Worm (Caenorhabditis elegans) whole organism, young adult: ENCODE results near the gene nhr-104.

Experiments used
- B0019.2 ChIP-seq: fragments of 200-800 bp; sonication (Bioruptor generic); conservative IDR thresholded peaks from 2 replicates; pipeline ENCODE4 v1.3.6; 2022; ENCODE audit warnings: missing genetic modification reagents, missing genetic modification characterization, missing compliant biosample characterization
- B0035.1 ChIP-seq: sonication (generic microtip); optimal IDR thresholded peaks from 2 replicates; lab custom pipeline; 2016; ENCODE audit warnings: missing genetic modification characterization, mild to moderate bottlenecking, missing compliant biosample characterization, missing genotype, missing genetic modification reagents
- C06A6.2 ChIP-seq: fragments of 200-800 bp; sonication (Bioruptor generic); conservative IDR thresholded peaks from 2 replicates; pipeline ENCODE4 v1.3.6; 2022; ENCODE audit warnings: missing genetic modification characterization, missing compliant biosample characterization
- F22D6.2 ChIP-seq: sonication (generic microtip); optimal IDR thresholded peaks from 2 replicates; lab custom pipeline; 2016; ENCODE audit warnings: mild to moderate bottlenecking, missing genetic modification characterization, missing compliant biosample characterization
- F37B4.10 ChIP-seq: fragments of 200-800 bp; sonication (Bioruptor generic); IDR thresholded peaks from 2 replicates; pipeline ENCODE4 v1.3.6; 2022; ENCODE audit warnings: missing genetic modification characterization, missing compliant biosample characterization
- F57A8.1 ChIP-seq: fragments of 200-800 bp; sonication (Bioruptor generic); optimal IDR thresholded peaks from 2 replicates; lab custom pipeline; 2018; ENCODE audit warnings: mild to moderate bottlenecking, missing genetic modification characterization, moderate library complexity, missing compliant biosample characterization
- F57C9.4 ChIP-seq: sonication (generic microtip); optimal IDR thresholded peaks from 2 replicates; lab custom pipeline; 2017; ENCODE audit warnings: mild to moderate bottlenecking, missing genetic modification characterization, missing compliant biosample characterization
- T26A5.8 ChIP-seq: sonication (generic microtip); optimal IDR thresholded peaks from 2 replicates; lab custom pipeline; 2016; ENCODE audit warnings: missing genetic modification characterization, missing compliant biosample characterization
- Y79H2A.3 ChIP-seq: fragments of 200-800 bp; sonication (Bioruptor generic); conservative IDR thresholded peaks from 2 replicates; pipeline ENCODE4 v1.3.6; 2022; ENCODE audit warnings: missing genetic modification reagents, missing genetic modification characterization, missing compliant biosample characterization
- ama-1 ChIP-seq, 3 experiments: fragments of 150-350 bp in 1 of 3; sonication (generic microtip) in 2 of 3; optimal IDR thresholded peaks; 2 replicates each; lab custom pipeline; 2014 to 2018; ENCODE audit warnings: missing biosample characterization in 2 of 3, missing genetic modification characterization in 2 of 3, missing genetic modification reagents in 2 of 3
- aptf-2 ChIP-seq: fragments of 200-800 bp; sonication (Bioruptor generic); conservative IDR thresholded peaks from 2 replicates; pipeline ENCODE4 v1.3.6; 2022; ENCODE audit warnings: missing genetic modification reagents, missing genetic modification characterization, missing compliant biosample characterization
- aptf-3 ChIP-seq: fragments of 200-800 bp; sonication (Bioruptor generic); IDR thresholded peaks from 2 replicates; pipeline ENCODE4 v1.3.6; 2022; ENCODE audit warnings: missing genetic modification characterization, missing compliant biosample characterization
- atf-7 ChIP-seq: sonication (generic microtip); optimal IDR thresholded peaks from 2 replicates; lab custom pipeline; 2017; ENCODE audit warnings: mild to moderate bottlenecking, missing genetic modification characterization, missing compliant biosample characterization
- athp-1 ChIP-seq: sonication (generic microtip); optimal IDR thresholded peaks from 2 replicates; lab custom pipeline; 2017; ENCODE audit warnings: mild to moderate bottlenecking, missing genetic modification characterization, missing compliant biosample characterization
- attf-6 ChIP-seq: fragments of 200-800 bp; sonication (Bioruptor generic); IDR thresholded peaks from 2 replicates; pipeline ENCODE4 v1.3.6; 2022; ENCODE audit warnings: missing genetic modification reagents, missing genetic modification characterization, missing compliant biosample characterization
- ccch-3 ChIP-seq: fragments of 200-800 bp; sonication (Bioruptor generic); optimal IDR thresholded peaks from 2 replicates; lab custom pipeline; 2018; ENCODE audit warnings: mild to moderate bottlenecking, missing genetic modification characterization, missing compliant biosample characterization
- ceh-100 ChIP-seq: fragments of 200-800 bp; sonication (Bioruptor generic); IDR thresholded peaks from 2 replicates; pipeline ENCODE4 v1.3.6; 2022; ENCODE audit warnings: missing genetic modification reagents, missing genetic modification characterization, missing compliant biosample characterization
- ceh-27 ChIP-seq: fragments of 200-800 bp; sonication (Bioruptor generic); optimal IDR thresholded peaks from 2 replicates; lab custom pipeline; 2018; ENCODE audit warnings: mild to moderate bottlenecking, missing genetic modification characterization, moderate library complexity, missing compliant biosample characterization
- ceh-79 ChIP-seq: sonication (generic microtip); optimal IDR thresholded peaks from 2 replicates; lab custom pipeline; 2017; ENCODE audit warnings: mild to moderate bottlenecking, missing genetic modification characterization, missing compliant biosample characterization
- dox-1 ChIP-seq: fragments of 200-800 bp; sonication (Bioruptor generic); IDR thresholded peaks from 2 replicates; pipeline ENCODE4 v1.3.6; 2022; ENCODE audit warnings: missing genetic modification reagents, missing genetic modification characterization, missing compliant biosample characterization
- dpff-1 ChIP-seq: sonication (generic microtip); optimal IDR thresholded peaks from 2 replicates; lab custom pipeline; 2017; ENCODE audit warnings: mild to moderate bottlenecking, missing genetic modification characterization, missing compliant biosample characterization
- efl-1 ChIP-seq: fragments of 150-350 bp; optimal IDR thresholded peaks from 2 replicates; lab custom pipeline; 2014; ENCODE audit warnings: missing biosample characterization, missing genetic modification reagents, missing genetic modification characterization
- egl-44 ChIP-seq: fragments of 200-800 bp; sonication (Bioruptor generic); IDR thresholded peaks from 2 replicates; pipeline ENCODE4 v1.3.6; 2022; ENCODE audit warnings: missing genetic modification reagents, missing genetic modification characterization, missing compliant biosample characterization
- egrh-3 ChIP-seq: fragments of 200-800 bp; sonication (Bioruptor generic); IDR thresholded peaks from 2 replicates; pipeline ENCODE4 v1.3.6; 2022; ENCODE audit warnings: missing genetic modification reagents, missing genetic modification characterization, missing compliant biosample characterization
- gei-17 ChIP-seq: fragments of 200-800 bp; sonication (Bioruptor generic); optimal IDR thresholded peaks from 2 replicates; lab custom pipeline; 2018; ENCODE audit warnings: mild to moderate bottlenecking, missing genetic modification characterization, missing compliant biosample characterization
- hrde-1 ChIP-seq: sonication (generic microtip); optimal IDR thresholded peaks from 2 replicates; lab custom pipeline; 2016; ENCODE audit warnings: missing genetic modification characterization, mild to moderate bottlenecking, missing compliant biosample characterization, moderate library complexity, missing genotype, missing genetic modification reagents, borderline replicate concordance
- lag-1 ChIP-seq: fragments of 200-800 bp; sonication (Bioruptor generic); IDR thresholded peaks from 2 replicates; pipeline ENCODE4 v1.3.6; 2022; ENCODE audit warnings: missing genetic modification reagents, missing genetic modification characterization, missing compliant biosample characterization
- let-526 ChIP-seq: fragments of 200-800 bp; sonication (Bioruptor generic); IDR thresholded peaks from 2 replicates; pipeline ENCODE4 v1.3.6; 2022; ENCODE audit warnings: missing genetic modification reagents, missing genetic modification characterization, missing compliant biosample characterization
- let-607 ChIP-seq, 2 experiments: fragments of 200-800 bp in 1 of 2; sonication (Bioruptor generic) in 1 of 2; sonication (generic microtip) in 1 of 2; optimal IDR thresholded peaks; 2 replicates each; lab custom pipeline; 2016 to 2018; ENCODE audit warnings: mild to moderate bottlenecking in 2 of 2, missing compliant biosample characterization in 2 of 2, missing genetic modification characterization in 2 of 2, moderate library complexity in 2 of 2, missing genotype in 1 of 2
- lir-1 ChIP-seq: fragments of 200-800 bp; sonication (Bioruptor generic); conservative IDR thresholded peaks from 2 replicates; pipeline ENCODE4 v1.3.6; 2022; ENCODE audit warnings: missing genetic modification reagents, missing genetic modification characterization, missing compliant biosample characterization
- madf-3 ChIP-seq: fragments of 200-800 bp; sonication (Bioruptor generic); IDR thresholded peaks from 2 replicates; pipeline ENCODE4 v1.3.6; 2022; ENCODE audit warnings: missing genetic modification reagents, missing genetic modification characterization, missing compliant biosample characterization
- madf-6 ChIP-seq: fragments of 200-800 bp; sonication (Bioruptor generic); IDR thresholded peaks from 2 replicates; pipeline ENCODE4 v1.3.6; 2022; ENCODE audit warnings: missing genetic modification reagents, missing genetic modification characterization, missing compliant biosample characterization
- mes-4 ChIP-seq: sonication (generic microtip); optimal IDR thresholded peaks from 2 replicates; lab custom pipeline; 2016; ENCODE audit warnings: missing genotype, missing genetic modification characterization, missing compliant biosample characterization
- mxl-1 ChIP-seq: sonication (generic microtip); optimal IDR thresholded peaks from 2 replicates; lab custom pipeline; 2016; ENCODE audit warnings: missing genetic modification characterization, missing compliant biosample characterization
- nfyb-1 ChIP-seq: fragments of 200-800 bp; sonication (Bioruptor generic); IDR thresholded peaks from 2 replicates; pipeline ENCODE4 v1.3.6; 2022; ENCODE audit warnings: missing genetic modification reagents, missing genetic modification characterization, missing compliant biosample characterization
- nhr-27 ChIP-seq: fragments of 200-800 bp; sonication (Bioruptor generic); optimal IDR thresholded peaks from 2 replicates; lab custom pipeline; 2018; ENCODE audit warnings: mild to moderate bottlenecking, missing genetic modification characterization, moderate library complexity, missing compliant biosample characterization
- nhr-80 ChIP-seq: sonication (generic microtip); optimal IDR thresholded peaks from 2 replicates; lab custom pipeline; 2016; ENCODE audit warnings: missing genetic modification characterization, missing compliant biosample characterization
- rpc-1 ChIP-seq, 2 experiments: fragments of 150-350 bp in 1 of 2; sonication (generic microtip) in 1 of 2; optimal IDR thresholded peaks; 2 replicates each; lab custom pipeline; 2014 to 2018; ENCODE audit warnings: missing biosample characterization in 1 of 2, missing genetic modification characterization in 1 of 2, missing genetic modification reagents in 1 of 2, missing genotype in 1 of 2
- snpc-1.3 ChIP-seq: sonication (generic microtip); optimal IDR thresholded peaks from 2 replicates; lab custom pipeline; 2017; ENCODE audit warnings: missing genetic modification characterization, mild to moderate bottlenecking, missing compliant biosample characterization, antibody characterized with exemption, moderate library complexity, missing genotype, missing genetic modification reagents; ENCODE audit not compliant: insufficient read depth
- snpc-3.4 ChIP-seq: sonication (generic microtip); optimal IDR thresholded peaks from 2 replicates; lab custom pipeline; 2017; ENCODE audit warnings: missing genetic modification characterization, mild to moderate bottlenecking, missing compliant biosample characterization, antibody characterized with exemption, moderate library complexity, missing genotype, missing genetic modification reagents
- somi-1 ChIP-seq: fragments of 200-800 bp; sonication (Bioruptor generic); optimal IDR thresholded peaks from 2 replicates; lab custom pipeline; 2018; ENCODE audit warnings: mild to moderate bottlenecking, missing genetic modification characterization, missing compliant biosample characterization
- tlf-1 ChIP-seq: fragments of 200-800 bp; sonication (Bioruptor generic); optimal IDR thresholded peaks from 2 replicates; lab custom pipeline; 2018; ENCODE audit warnings: mild to moderate bottlenecking, missing genetic modification characterization, missing compliant biosample characterization
- xnd-1 ChIP-seq: sonication (generic microtip); optimal IDR thresholded peaks from 2 replicates; lab custom pipeline; 2016; ENCODE audit warnings: missing genotype, missing genetic modification reagents, missing genetic modification characterization, missing compliant biosample characterization
- zfh-2 ChIP-seq: fragments of 200-800 bp; sonication (Bioruptor generic); conservative IDR thresholded peaks from 2 replicates; pipeline ENCODE4 v1.3.6; 2022; ENCODE audit warnings: missing genetic modification reagents, missing genetic modification characterization, missing compliant biosample characterization
- ztf-6 ChIP-seq: fragments of 200-800 bp; sonication (Bioruptor generic); IDR thresholded peaks from 2 replicates; pipeline ENCODE4 v1.3.6; 2022; ENCODE audit warnings: missing genetic modification reagents, missing genetic modification characterization, missing compliant biosample characterization

The nhr-104 gene

ce11 chrIV:4749155-4749554, 39.3 kb downstream of the nhr-104 start:
- TF ChIP-seq tlf-1 (GFP tag; lab: Kevin White, UChicago) (no peak), zfh-2 (GFP tag; lab: Robert Waterston, UW) (peak; percentile 75), F22D6.2 (tag; lab: Kevin White, UChicago) (no peak), athp-1 (no peak), dox-1 (GFP tag; lab: Robert Waterston, UW) (no peak), nfyb-1 (GFP tag; lab: Robert Waterston, UW) (peak; percentile 5; the same call in 1 of the 2 replicates), mes-4 (tag; lab: Kevin White, UChicago) (no peak), aptf-2 (GFP tag; lab: Robert Waterston, UW) (no peak), egrh-3 (0 out of 2 replicates have a peak, but pooled peaks have one; percentile 4), snpc-3.4 (tag; lab: Kevin White, UChicago) (no peak)

- TF ChIP-seq ztf-6 (0 out of 2 replicates have a peak, but pooled peaks have one; percentile 44), lag-1 (GFP tag; lab: Robert Waterston, UW) (no peak), nhr-80 (tag; lab: Kevin White, UChicago) (peak; percentile 91), F37B4.10 (GFP tag; lab: Robert Waterston, UW) (no peak), rpc-1 (optimal IDR thresholded peaks at IDR 0.05; lab: Kevin White, UChicago) (no peak), rpc-1 (tag; optimal IDR thresholded peaks at IDR 0.05; lab: Kevin White, UChicago) (no peak), snpc-1.3 (peak; percentile 36), Y79H2A.3 (no peak), ceh-100 (GFP tag; lab: Robert Waterston, UW) (peak; percentile 38), hrde-1 (tag; lab: Kevin White, UChicago) (peak; percentile 94), madf-3 (GFP tag; lab: Robert Waterston, UW) (peak; percentile 79), F57A8.1 (GFP tag; lab: Kevin White, UChicago) (no peak), ceh-27 (GFP tag; lab: Kevin White, UChicago) (peak; percentile 20), mxl-1 (tag; lab: Kevin White, UChicago) (no peak), F57C9.4 (no peak), gei-17 (no peak), madf-6 (peak; percentile 81), efl-1 (GFP tag; lab: Kevin White, UChicago) (peak; percentile 5), xnd-1 (peak; percentile 57), atf-7 (tag; lab: Kevin White, UChicago) (peak; percentile 67), dpff-1 (tag; lab: Kevin White, UChicago) (no peak), T26A5.8 (tag; lab: Kevin White, UChicago) (no peak), snpc-3.4 (tag; lab: Kevin White, UChicago) (peak; percentile 92), lir-1 (GFP tag; lab: Robert Waterston, UW) (no peak), let-607 (tag; optimal IDR thresholded peaks at IDR 0.05; lab: Kevin White, UChicago) (peak in 1 of 2 experiments; percentile 58), somi-1 (GFP tag; lab: Kevin White, UChicago) (no peak), aptf-2 (GFP tag; lab: Robert Waterston, UW) (no peak), let-526 (GFP tag; lab: Robert Waterston, UW) (no peak), C06A6.2 (GFP tag; lab: Robert Waterston, UW) (no peak), ccch-3 (no peak), attf-6 (GFP tag; lab: Robert Waterston, UW) (peak; percentile 84), ceh-79 (tag; lab: Kevin White, UChicago) (no peak), egl-44 (GFP tag; lab: Robert Waterston, UW) (0 out of 2 replicates have a peak, but pooled peaks have one; percentile 39), aptf-3 (peak; percentile 76; the same call in 1 of the 2 replicates), ama-1 (optimal IDR thresholded peaks at IDR 0.05; lab: Kevin White, UChicago) (no peak), ama-1 (GFP tag; optimal IDR thresholded peaks at IDR 0.05; lab: Kevin White, UChicago) (peak; percentile 34 to 66), B0035.1 (tag; lab: Kevin White, UChicago) (no peak), B0019.2 (GFP tag; lab: Robert Waterston, UW) (no peak), nhr-27 (tag; lab: Kevin White, UChicago) (peak; percentile 55)
Observed at ce11 chrIV:4748408-4749105, 39.9 kb downstream of the nhr-104 start, which contains the start of gene cyc-2.1. Gene cyc-2.1 (minus strand): TSS chrIV:4749012.
